Worm (Caenorhabditis elegans) whole organism, midembryonic: ENCODE data around the gene T07A5.1.

ENCODE experiments used
- T22C8.4 ChIP-seq: fragments of 200-800 bp; sonication (Bioruptor generic); IDR thresholded peaks from 2 replicates; pipeline ENCODE4 v1.3.6; 2022; ENCODE audit warnings: missing genetic modification characterization, missing compliant biosample characterization
- cog-1 ChIP-seq: sonication (generic microtip); optimal IDR thresholded peaks from 2 replicates; lab custom pipeline; 2016; ENCODE audit warnings: missing genetic modification characterization, missing compliant biosample characterization
- flt-1 ChIP-seq: fragments of 200-800 bp; sonication (Bioruptor generic); IDR thresholded peaks from 2 replicates; pipeline ENCODE4 v1.3.6; 2022; ENCODE audit warnings: missing genetic modification characterization, missing compliant biosample characterization
- klf-2 ChIP-seq: fragments of 200-800 bp; sonication (Bioruptor generic); conservative IDR thresholded peaks from 2 replicates; pipeline ENCODE4 v1.3.6; 2022; ENCODE audit warnings: missing genetic modification reagents, missing genetic modification characterization, missing compliant biosample characterization
- med-1 ChIP-seq: sonication (generic microtip); optimal IDR thresholded peaks from 2 replicates; lab custom pipeline; 2017; ENCODE audit warnings: missing genetic modification characterization, mild to moderate bottlenecking, missing compliant biosample characterization, antibody characterized with exemption, missing genetic modification reagents; ENCODE audit not compliant: insufficient read depth
- ref-1 ChIP-seq: fragments of 200-800 bp; sonication (Bioruptor generic); conservative IDR thresholded peaks from 2 replicates; pipeline ENCODE4 v1.3.6; 2022; ENCODE audit warnings: missing genetic modification reagents, missing genetic modification characterization, missing compliant biosample characterization
- tab-1 ChIP-seq: fragments of 200-800 bp; sonication (Bioruptor generic); IDR thresholded peaks from 2 replicates; pipeline ENCODE4 v1.3.6; 2022; ENCODE audit warnings: missing genetic modification characterization, missing compliant biosample characterization
- ztf-23 ChIP-seq: fragments of 200-800 bp; sonication (Bioruptor generic); IDR thresholded peaks from 2 replicates; pipeline ENCODE4 v1.3.6; 2022; ENCODE audit warnings: missing genetic modification reagents, missing genetic modification characterization, missing compliant biosample characterization
- ztf-29 ChIP-seq: fragments of 200-800 bp; sonication (Bioruptor generic); IDR thresholded peaks from 2 replicates; pipeline ENCODE4 v1.3.6; 2022; ENCODE audit warnings: missing genetic modification reagents, missing genetic modification characterization, missing compliant biosample characterization

T07A5.1 gene

DNA sequence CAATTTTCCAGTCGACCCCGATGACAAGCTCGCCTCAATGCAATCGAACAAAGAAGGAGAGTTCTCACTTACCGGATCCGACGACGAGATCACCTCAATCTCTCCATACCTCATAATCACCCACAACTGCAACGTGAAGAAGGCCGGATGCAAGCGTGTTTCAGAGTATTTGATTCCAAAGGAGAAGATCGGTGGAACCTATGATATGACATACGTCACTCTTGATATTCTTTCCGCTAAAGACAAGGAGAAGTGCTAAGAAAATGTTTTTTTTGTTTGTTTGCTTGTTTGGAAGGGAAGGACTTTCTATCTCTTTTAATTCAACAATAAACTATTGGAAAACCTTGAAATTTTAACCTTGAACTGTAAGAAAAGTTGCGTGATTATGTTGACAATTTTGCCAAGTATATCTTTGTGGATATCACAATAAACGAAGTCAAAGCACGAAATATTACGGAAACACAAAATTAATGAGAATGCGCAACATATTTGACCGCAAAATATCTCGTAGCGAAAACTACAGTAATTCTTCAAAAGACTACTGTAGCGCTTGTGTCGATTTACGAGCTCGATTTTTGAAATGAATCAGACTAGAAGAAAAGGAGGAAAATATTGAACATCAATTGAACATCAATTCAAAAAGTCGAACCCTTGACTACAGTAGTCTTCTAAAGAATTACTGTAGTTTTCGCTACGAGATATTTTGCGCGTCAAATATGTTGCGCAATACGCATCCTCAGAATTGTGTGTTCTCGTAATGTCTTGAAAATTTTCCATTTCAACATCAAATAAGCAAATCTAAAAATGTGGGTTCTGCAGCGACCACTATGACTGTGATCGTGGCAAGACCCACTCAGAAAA, 33.2 kb upstream of the T07A5.1 start:
- TF ChIP-seq flt-1 (GFP tag; lab: Robert Waterston, UW) (no peak), ztf-23 (GFP tag; lab: Robert Waterston, UW) (no peak), T22C8.4 (GFP tag; lab: Robert Waterston, UW) (no peak), ztf-29 (GFP tag; lab: Robert Waterston, UW) (no peak)

DNA sequence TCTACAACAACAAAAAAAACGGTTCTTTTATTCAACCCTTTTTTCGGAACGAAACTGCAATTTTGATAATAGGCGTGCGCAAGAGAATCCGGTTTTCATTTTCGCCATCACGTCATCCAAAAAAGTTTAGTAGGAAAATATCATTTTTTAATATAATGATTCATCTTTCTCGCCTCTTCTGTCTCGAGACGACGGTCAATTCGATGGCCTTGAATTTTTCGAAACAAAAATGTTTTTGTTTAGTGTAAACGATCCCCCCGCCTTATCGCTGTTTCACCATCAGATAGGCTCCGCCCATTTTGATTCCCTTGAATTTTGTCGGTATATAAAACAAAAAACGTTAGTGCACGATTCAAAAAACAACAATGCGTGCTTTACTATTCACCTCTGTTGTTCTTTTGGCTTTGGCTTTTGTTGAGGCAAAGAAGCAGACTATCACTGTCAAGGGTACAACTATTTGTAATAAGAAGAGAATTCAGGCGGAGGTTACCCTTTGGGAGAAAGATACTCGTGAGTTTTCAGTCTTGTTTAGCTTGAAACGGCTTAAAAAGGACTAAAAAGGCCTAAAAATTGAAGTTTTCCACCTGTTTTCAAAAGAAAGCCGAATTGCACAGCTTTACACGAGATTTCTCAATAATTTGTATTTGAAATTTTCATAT, 31.6 kb upstream of the T07A5.1 start, which contains the start of gene ttr-15:
TSS of gene ttr-15 (plus strand) at position 340 of the 659 bp plus-strand sequence.
- no peak for TF ChIP-seq ztf-29 (GFP tag; lab: Robert Waterston, UW)
- no peak for TF ChIP-seq ref-1 (GFP tag; lab: Robert Waterston, UW)

DNA sequence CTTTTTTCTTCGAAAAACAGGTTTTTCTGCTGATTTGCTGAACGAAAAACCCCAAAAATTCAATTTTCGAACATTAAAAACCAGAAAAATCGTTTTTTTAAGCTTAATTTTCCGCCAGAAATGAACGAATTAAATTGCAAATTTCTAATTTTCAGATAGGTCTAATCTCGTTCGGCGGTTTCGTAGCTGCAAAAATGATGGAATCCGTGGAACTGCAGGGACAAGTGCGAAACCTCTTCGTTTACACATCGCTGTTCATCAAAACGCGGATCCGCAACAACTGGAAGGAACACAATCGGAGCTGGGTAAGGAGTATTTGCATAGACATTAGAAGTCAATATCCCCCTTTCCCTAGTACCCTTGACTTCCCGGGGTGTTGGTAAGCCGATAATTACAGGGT, 30.1 kb upstream of the T07A5.1 start:
- no peak for TF ChIP-seq ref-1 (GFP tag; lab: Robert Waterston, UW)
- no peak for TF ChIP-seq tab-1 (GFP tag; lab: Robert Waterston, UW)
- TF ChIP-seq cog-1 (tag; lab: Kevin White, UChicago), result no peak
- no peak for TF ChIP-seq ztf-29 (GFP tag; lab: Robert Waterston, UW)
- TF ChIP-seq klf-2 (GFP tag; lab: Robert Waterston, UW), result no peak
- no peak for TF ChIP-seq ztf-23 (GFP tag; lab: Robert Waterston, UW)
- TF ChIP-seq med-1 (GFP tag; lab: Kevin White, UChicago), result no peak
- no peak for TF ChIP-seq flt-1 (GFP tag; lab: Robert Waterston, UW)
- no peak for TF ChIP-seq T22C8.4 (GFP tag; lab: Robert Waterston, UW)

DNA sequence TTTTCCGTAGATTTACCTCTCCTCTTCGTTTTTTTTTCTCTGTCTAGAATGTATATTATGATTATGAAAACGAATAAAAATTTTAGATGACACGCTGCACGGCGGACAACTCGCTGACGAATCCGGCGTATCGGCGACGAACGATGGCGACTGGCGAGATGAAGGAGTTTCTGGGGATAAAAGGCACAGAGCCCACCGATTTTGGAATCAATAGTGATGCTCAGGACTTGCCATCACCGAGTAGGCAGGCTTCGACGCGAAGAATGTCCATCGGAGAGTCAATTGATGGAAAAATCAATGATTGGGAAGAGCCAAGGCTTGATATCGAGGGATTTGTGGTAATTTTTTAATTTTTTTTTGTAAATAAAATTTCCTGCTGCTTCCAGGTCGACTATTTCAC, 29.1 kb upstream of the T07A5.1 start, which contains the start of gene ced-9:
TSS of gene ced-9 (plus strand) at position 87 of the 400 bp plus-strand sequence.
- TF ChIP-seq T22C8.4 (GFP tag; lab: Robert Waterston, UW), result no peak
- TF ChIP-seq flt-1 (GFP tag; lab: Robert Waterston, UW), result no peak
- no peak for TF ChIP-seq ref-1 (GFP tag; lab: Robert Waterston, UW)
- no peak for TF ChIP-seq klf-2 (GFP tag; lab: Robert Waterston, UW)
- TF ChIP-seq tab-1 (GFP tag; lab: Robert Waterston, UW), result no peak
- no peak for TF ChIP-seq cog-1 (tag; lab: Kevin White, UChicago)
- no peak for TF ChIP-seq ztf-23 (GFP tag; lab: Robert Waterston, UW)
- no peak for TF ChIP-seq med-1 (GFP tag; lab: Kevin White, UChicago)
- TF ChIP-seq ztf-29 (GFP tag; lab: Robert Waterston, UW), result no peak

DNA sequence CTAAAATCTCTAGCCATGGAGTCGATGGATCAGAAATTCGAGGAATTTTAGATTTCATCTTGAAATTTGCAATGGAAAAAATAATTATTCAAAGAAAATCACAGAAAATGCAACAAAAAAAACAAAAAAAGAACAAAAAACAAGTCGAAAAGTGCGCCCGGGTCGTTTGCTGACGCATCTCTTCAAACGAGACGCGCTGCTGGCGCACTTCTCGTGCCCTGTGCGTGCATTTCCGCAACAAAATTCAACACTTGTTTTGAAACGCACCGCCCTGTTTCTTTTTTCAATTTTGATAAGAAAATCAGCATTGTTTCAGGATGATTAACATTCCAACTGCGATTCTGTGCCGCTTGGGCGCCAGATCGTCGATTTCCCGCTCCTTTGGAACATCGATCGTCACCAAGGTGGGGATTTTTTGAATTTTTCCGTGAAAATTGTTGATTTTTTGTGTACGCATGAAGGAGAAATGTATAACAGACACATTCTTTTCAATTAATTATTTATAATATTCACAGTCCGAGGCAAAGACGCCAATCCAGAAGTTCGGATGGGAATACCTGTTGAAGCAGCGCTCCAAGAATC, 28.1 kb upstream of the T07A5.1 start, which contains the start of the genes jmjd-4 and mev-1:
TSS of gene jmjd-4 (minus strand) at position 58 of the 582 bp plus-strand sequence.
TSS of gene mev-1 (plus strand) at position 317 of the 582 bp plus-strand sequence.
- TF ChIP-seq cog-1 (tag; lab: Kevin White, UChicago), result peak; percentile 51
- peak; percentile 52; the same call in 1 of the 2 replicates for TF ChIP-seq ztf-23 (GFP tag; lab: Robert Waterston, UW)
- TF ChIP-seq ztf-29 (GFP tag; lab: Robert Waterston, UW), result no peak
- 0 out of 2 replicates have a peak, but pooled peaks have one; percentile 19 for TF ChIP-seq T22C8.4 (GFP tag; lab: Robert Waterston, UW)
- TF ChIP-seq klf-2 (GFP tag; lab: Robert Waterston, UW), result no peak
- TF ChIP-seq ref-1 (GFP tag; lab: Robert Waterston, UW), result no peak
- TF ChIP-seq tab-1 (GFP tag; lab: Robert Waterston, UW), result no peak
- TF ChIP-seq flt-1 (GFP tag; lab: Robert Waterston, UW), result no peak

DNA sequence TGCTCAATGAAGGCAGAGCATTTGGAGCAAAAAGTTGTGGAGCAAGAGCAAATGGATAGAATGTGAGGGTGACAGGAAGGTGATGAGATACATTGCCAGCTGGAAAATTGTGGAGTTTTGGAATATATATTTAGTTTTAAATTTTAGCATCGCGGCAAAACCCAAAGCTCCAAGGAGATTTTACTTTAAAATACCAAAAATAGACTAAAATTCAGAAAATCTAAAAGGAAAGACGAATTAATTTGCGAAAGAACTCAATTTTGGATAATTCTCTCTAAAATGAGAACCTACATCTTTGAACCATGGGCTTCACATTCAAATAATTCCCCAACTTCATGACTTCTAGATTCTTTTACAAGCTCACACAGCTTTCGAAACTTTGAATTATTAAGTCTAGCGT, 26.6 kb upstream of the T07A5.1 start, which contains the start of gene T07C4.12:
TSS of gene T07C4.12 (minus strand) at position 101 of the 400 bp plus-strand sequence.
- TF ChIP-seq cog-1 (tag; lab: Kevin White, UChicago) (no peak), ztf-23 (GFP tag; lab: Robert Waterston, UW) (no peak), T22C8.4 (GFP tag; lab: Robert Waterston, UW) (no peak), flt-1 (GFP tag; lab: Robert Waterston, UW) (no peak), ref-1 (GFP tag; lab: Robert Waterston, UW) (no peak), med-1 (GFP tag; lab: Kevin White, UChicago) (no peak), tab-1 (GFP tag; lab: Robert Waterston, UW) (no peak), ztf-29 (GFP tag; lab: Robert Waterston, UW) (no peak), klf-2 (GFP tag; lab: Robert Waterston, UW) (no peak)

DNA sequence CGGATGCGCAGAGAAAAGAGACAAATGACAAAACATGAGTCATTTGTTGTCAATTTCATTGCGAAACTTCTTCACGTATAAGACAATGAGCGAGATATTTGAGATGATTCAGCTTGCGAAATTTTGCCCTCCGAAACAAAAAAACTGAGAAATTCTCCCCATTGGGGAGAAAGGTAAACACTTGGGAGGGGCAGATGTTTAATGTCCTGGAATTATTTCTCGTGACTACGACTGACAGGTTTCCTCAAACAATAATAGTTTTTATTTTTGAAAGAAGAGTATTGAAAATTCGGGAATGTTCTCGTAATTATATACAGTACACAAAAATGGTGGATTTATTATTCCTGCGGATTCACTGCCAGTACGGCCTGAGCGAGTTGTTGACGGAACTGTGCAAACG, 25.2 kb upstream of the T07A5.1 start:
- TF ChIP-seq ztf-29 (GFP tag; lab: Robert Waterston, UW) (no peak), med-1 (GFP tag; lab: Kevin White, UChicago) (no peak), ref-1 (GFP tag; lab: Robert Waterston, UW) (no peak), T22C8.4 (GFP tag; lab: Robert Waterston, UW) (no peak), klf-2 (GFP tag; lab: Robert Waterston, UW) (no peak), tab-1 (GFP tag; lab: Robert Waterston, UW) (no peak), flt-1 (GFP tag; lab: Robert Waterston, UW) (no peak), ztf-23 (GFP tag; lab: Robert Waterston, UW) (no peak), cog-1 (tag; lab: Kevin White, UChicago) (no peak)

DNA sequence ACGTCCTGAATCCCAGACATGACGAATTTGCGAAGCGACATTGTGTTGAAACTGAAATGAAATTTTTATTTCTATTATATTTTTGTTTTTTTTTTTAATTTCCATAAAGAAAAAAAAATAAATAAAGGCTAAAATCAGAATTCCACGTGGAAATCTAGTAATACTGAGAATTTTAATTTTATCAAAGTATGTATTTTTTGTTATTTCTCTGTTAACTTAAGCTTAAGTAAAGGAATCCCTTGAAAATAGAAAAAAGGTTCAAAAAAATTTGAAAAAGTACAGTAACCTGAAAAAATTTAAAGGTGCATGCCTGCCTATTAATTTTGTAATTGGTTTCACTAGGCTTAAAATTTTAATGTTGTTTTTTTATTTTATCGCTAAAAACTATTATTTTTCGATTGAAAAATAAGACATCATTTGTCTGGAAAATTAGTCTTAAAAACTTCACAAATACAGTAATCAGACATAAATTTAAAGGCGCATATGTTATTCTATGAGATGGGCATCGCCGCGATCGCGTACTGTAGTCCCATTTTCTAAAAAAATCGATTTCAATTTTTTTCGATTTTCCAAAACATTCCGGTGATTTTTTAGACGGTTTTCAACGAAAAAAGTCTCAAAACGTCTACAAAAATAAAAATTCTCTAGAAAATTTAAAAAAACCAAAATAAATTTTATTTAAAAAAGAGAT, 24.5 kb upstream of the T07A5.1 start, which contains the start of gene nex-2:
TSS of gene nex-2 (minus strand) at position 51 of the 691 bp plus-strand sequence.
- TF ChIP-seq T22C8.4 (GFP tag; lab: Robert Waterston, UW) (no peak), ref-1 (GFP tag; lab: Robert Waterston, UW) (no peak), med-1 (GFP tag; lab: Kevin White, UChicago) (no peak), flt-1 (GFP tag; lab: Robert Waterston, UW) (no peak), tab-1 (GFP tag; lab: Robert Waterston, UW) (no peak), ztf-29 (GFP tag; lab: Robert Waterston, UW) (no peak), klf-2 (GFP tag; lab: Robert Waterston, UW) (no peak)
